Fruit fly (Drosophila melanogaster): ENCODE data around the gene abd-A.

abd-A gene

DNA sequence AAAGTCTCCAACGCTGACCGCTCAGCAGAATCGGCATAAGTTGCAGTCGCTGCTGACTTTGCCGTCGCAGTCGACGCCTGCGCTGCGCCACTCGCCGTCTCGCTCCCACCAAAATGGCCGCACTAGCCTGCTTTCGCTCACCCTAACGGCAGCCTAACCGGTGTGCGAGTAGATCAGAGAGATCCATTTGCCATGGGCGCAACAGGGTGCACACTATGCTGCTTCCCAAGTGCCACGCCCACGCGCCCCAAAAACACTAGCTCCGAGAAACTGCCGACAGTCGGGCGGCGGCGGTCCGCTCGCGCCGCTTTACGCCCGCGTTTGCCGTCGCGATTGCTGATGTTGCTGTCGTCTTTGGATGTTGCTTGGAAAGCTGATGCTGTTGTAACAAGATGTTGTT lies 17.4 kb upstream of the abd-A start (continued):
- TF ChIP-seq Nf-YC (tag; optimal IDR thresholded peaks at IDR 0.05) = peak; percentile 96
- no peak for TF ChIP-seq Xbp1 (GFP tag; optimal IDR thresholded peaks at IDR 0.05)
- peak; percentile 49 for TF ChIP-seq CG17829 (tag; optimal IDR thresholded peaks at IDR 0.05)
- 0 out of 2 replicates have a peak, but pooled peaks have one; percentile 58 for TF ChIP-seq chm (GFP tag; IDR thresholded peaks at IDR 0.05)
- no peak; the same call in 2 of the 3 replicates for TF ChIP-seq B-H1 (GFP tag; IDR thresholded peaks at IDR 0.05)
- TF ChIP-seq CG1647 (GFP tag; optimal IDR thresholded peaks at IDR 0.05) = no peak
- TF ChIP-seq CG11085 (GFP tag; IDR thresholded peaks at IDR 0.05) = no peak
- TF ChIP-seq nmo (GFP tag; optimal IDR thresholded peaks at IDR 0.05) = peak; percentile 62
- TF ChIP-seq Xrp1 (GFP tag; IDR thresholded peaks at IDR 0.05) = 0 out of 2 replicates have a peak, but pooled peaks have one; percentile 20
- no peak for TF ChIP-seq Antp (GFP tag; optimal IDR thresholded peaks at IDR 0.05)
- peak; percentile 46 for TF ChIP-seq twi (tag; optimal IDR thresholded peaks at IDR 0.05)
- no peak for TF ChIP-seq CG7786 (GFP tag; optimal IDR thresholded peaks at IDR 0.05)
- peak; percentile 55; the same call in 1 of the 3 replicates for TF ChIP-seq zen2 (GFP tag; IDR thresholded peaks at IDR 0.05; ENCODE audit: partially characterized antibody)
- TF ChIP-seq pb (GFP tag; optimal IDR thresholded peaks at IDR 0.05) = peak; percentile 54
- TF ChIP-seq CG8388 (GFP tag; optimal IDR thresholded peaks at IDR 0.05) = peak; percentile 4
- TF ChIP-seq CG8478 (optimal IDR thresholded peaks at IDR 0.05) = peak; percentile 99
- TF ChIP-seq CG6791 (GFP tag; IDR thresholded peaks at IDR 0.05; ENCODE audit: partially characterized antibody) = 0 out of 3 replicates have a peak, but pooled peaks have one; percentile 53
- TF ChIP-seq CG6175 (GFP tag; IDR thresholded peaks at IDR 0.05) = 0 out of 3 replicates have a peak, but pooled peaks have one; percentile 57
- TF ChIP-seq hb (GFP tag; IDR thresholded peaks at IDR 0.05; ENCODE audit: partially characterized antibody) = 0 out of 3 replicates have a peak, but pooled peaks have one; percentile 40
- no peak for TF ChIP-seq CG10462 (GFP tag; optimal IDR thresholded peaks at IDR 0.05)
- peak; percentile 67; the same call in 2 of the 3 replicates for TF ChIP-seq so (GFP tag; IDR thresholded peaks at IDR 0.05)
- no peak for TF ChIP-seq Trl (optimal IDR thresholded peaks at IDR 0.05)
- TF ChIP-seq Trl (GFP tag; optimal IDR thresholded peaks at IDR 0.05) = no peak
- no peak for TF ChIP-seq bab2 (GFP tag; optimal IDR thresholded peaks at IDR 0.05)
- peak; percentile 50; the same call in 1 of the 3 replicates for TF ChIP-seq CG2199 (GFP tag; IDR thresholded peaks at IDR 0.05)
- TF ChIP-seq CG4360 (GFP tag; IDR thresholded peaks at IDR 0.05) = peak; percentile 59; the same call in 1 of the 2 replicates
- TF ChIP-seq Deaf1 (tag; optimal IDR thresholded peaks at IDR 0.05) = peak; percentile 73
- no peak for TF ChIP-seq CG10979 (tag; optimal IDR thresholded peaks at IDR 0.05)
- peak; percentile 67 for TF ChIP-seq zen (tag; optimal IDR thresholded peaks at IDR 0.05)
- TF ChIP-seq run (tag; optimal IDR thresholded peaks at IDR 0.05) = no peak
- TF ChIP-seq CG4820 (GFP tag; optimal IDR thresholded peaks at IDR 0.05) = no peak
- TF ChIP-seq Hr51 (GFP tag; optimal IDR thresholded peaks at IDR 0.05) = no peak
- no peak for TF ChIP-seq cas (GFP tag; IDR thresholded peaks at IDR 0.05)
- peak; percentile 60; the same call in 1 of the 2 replicates for TF ChIP-seq bowl (GFP tag; IDR thresholded peaks at IDR 0.05)
- no peak for TF ChIP-seq CG30431 (GFP tag; optimal IDR thresholded peaks at IDR 0.05)
- peak; percentile 17; the same call in 1 of the 2 replicates for TF ChIP-seq CG3847 (GFP tag; IDR thresholded peaks at IDR 0.05)
- TF ChIP-seq nerfin-2 (GFP tag; IDR thresholded peaks at IDR 0.05; ENCODE audit: partially characterized antibody) = peak; percentile 77
- peak; percentile 77 for TF ChIP-seq vvl (GFP tag; IDR thresholded peaks at IDR 0.05)
- TF ChIP-seq CG11695 (GFP tag; IDR thresholded peaks at IDR 0.05) = no peak
- no peak for TF ChIP-seq Kr (GFP tag; optimal IDR thresholded peaks at IDR 0.05)
- TF ChIP-seq tna (GFP tag; IDR thresholded peaks at IDR 0.05; ENCODE audit: partially characterized antibody) = peak; percentile 81
- TF ChIP-seq HmgD (GFP tag; optimal IDR thresholded peaks at IDR 0.05) = peak; percentile 34
- TF ChIP-seq Sry-δ (GFP tag; optimal IDR thresholded peaks at IDR 0.05) = no peak
- peak; percentile 19; the same call in 1 of the 2 replicates for TF ChIP-seq MBD-R2 (GFP tag; IDR thresholded peaks at IDR 0.05)
- TF ChIP-seq CG42726 (GFP tag; IDR thresholded peaks at IDR 0.05; ENCODE audit: partially characterized antibody) = peak; percentile 71; the same call in 1 of the 2 replicates
- TF ChIP-seq fd102C (GFP tag; optimal IDR thresholded peaks at IDR 0.05) = no peak
- peak; percentile 17; the same call in 1 of the 2 replicates for TF ChIP-seq slbo (GFP tag; IDR thresholded peaks at IDR 0.05)
- no peak for TF ChIP-seq tin (GFP tag; optimal IDR thresholded peaks at IDR 0.05)
- TF ChIP-seq Bgb (GFP tag; IDR thresholded peaks at IDR 0.05; ENCODE audit: partially characterized antibody) = peak; percentile 61
- peak; percentile 50 for TF ChIP-seq CG3838 (GFP tag; optimal IDR thresholded peaks at IDR 0.05)
- no peak for TF ChIP-seq nom (GFP tag; optimal IDR thresholded peaks at IDR 0.05)
